Fruit fly (Drosophila melanogaster) whole organism, embryonic: ENCODE data around the gene CG10214.
A peak's percentile ranks its signal among the peaks of the same experiment; 100 is the strongest.

ENCODE experiments used
- Atf6 ChIP-seq: fragments of 200-800 bp; sonication (Bioruptor generic); IDR thresholded peaks from 2 replicates; pipeline ENCODE4 v1.3.6; 2022; ENCODE audit warnings: missing biosample characterization, missing genetic modification characterization
- CG10147 ChIP-seq: fragments of 200-800 bp; sonication (Bioruptor generic); optimal IDR thresholded peaks from 2 replicates; lab custom pipeline; 2019; ENCODE audit warnings: missing biosample characterization, mild to moderate bottlenecking, missing genetic modification characterization, moderate library complexity
- CG11398 ChIP-seq: fragments of 200-800 bp; sonication (Bioruptor generic); optimal IDR thresholded peaks from 2 replicates; lab custom pipeline; 2016; ENCODE audit warnings: missing biosample characterization, missing genetic modification characterization
- CG13287 ChIP-seq: fragments of 200-800 bp; sonication (Bioruptor generic); IDR thresholded peaks from 2 replicates; pipeline ENCODE4 v1.3.6; 2022; ENCODE audit warnings: missing biosample characterization, missing genetic modification characterization; ENCODE audit not compliant: partially characterized antibody
- CG13424 ChIP-seq: fragments of 200-800 bp; sonication (Bioruptor generic); optimal IDR thresholded peaks from 2 replicates; lab custom pipeline; 2019; ENCODE audit warnings: missing biosample characterization, mild to moderate bottlenecking, missing genetic modification characterization, moderate library complexity
- CG15514 ChIP-seq: fragments of 200-800 bp; sonication (Bioruptor generic); optimal IDR thresholded peaks from 3 replicates; lab custom pipeline; 2017; ENCODE audit warnings: missing biosample characterization, missing genetic modification characterization, mild to moderate bottlenecking, moderate library complexity, missing genetic modification reagents
- CG2678 ChIP-seq: fragments of 200-800 bp; sonication (Bioruptor generic); optimal IDR thresholded peaks from 3 replicates; lab custom pipeline; 2019; ENCODE audit warnings: missing biosample characterization, mild to moderate bottlenecking, missing genetic modification characterization, moderate library complexity
- CG31365 ChIP-seq: fragments of 200-800 bp; sonication (Bioruptor generic); optimal IDR thresholded peaks from 2 replicates; lab custom pipeline; 2018; ENCODE audit warnings: missing biosample characterization, mild to moderate bottlenecking, missing genetic modification characterization
- CG31388 ChIP-seq: fragments of 200-800 bp; sonication (Bioruptor generic); optimal IDR thresholded peaks from 2 replicates; lab custom pipeline; 2016; ENCODE audit warnings: missing biosample characterization, missing genetic modification characterization
- CG6683 ChIP-seq: fragments of 200-800 bp; sonication (Bioruptor generic); optimal IDR thresholded peaks from 2 replicates; lab custom pipeline; 2017; ENCODE audit warnings: missing biosample characterization, mild to moderate bottlenecking, missing genetic modification characterization, missing genetic modification reagents
- CG6813 ChIP-seq: fragments of 200-800 bp; sonication (Bioruptor generic); optimal IDR thresholded peaks from 2 replicates; lab custom pipeline; 2017; ENCODE audit warnings: missing biosample characterization, missing genetic modification characterization, mild to moderate bottlenecking, moderate library complexity, missing genetic modification reagents
- CG7271 ChIP-seq: fragments of 200-800 bp; sonication (Bioruptor generic); optimal IDR thresholded peaks from 2 replicates; lab custom pipeline; 2018; ENCODE audit warnings: missing biosample characterization, mild to moderate bottlenecking, missing genetic modification characterization, moderate library complexity
- CG7357 ChIP-seq: fragments of 200-800 bp; sonication (Bioruptor generic); IDR thresholded peaks from 3 replicates; pipeline ENCODE4 v1.3.6; 2022; ENCODE audit warnings: missing biosample characterization, missing genetic modification characterization
- CG7963 ChIP-seq: fragments of 200-800 bp; sonication (Bioruptor generic); IDR thresholded peaks from 3 replicates; pipeline ENCODE4 v1.3.6; 2022; ENCODE audit warnings: missing biosample characterization, missing genetic modification characterization; ENCODE audit not compliant: partially characterized antibody
- CoRest ChIP-seq: fragments of 200-800 bp; sonication (Bioruptor generic); optimal IDR thresholded peaks from 3 replicates; lab custom pipeline; 2018; ENCODE audit warnings: missing biosample characterization, mild to moderate bottlenecking, missing genetic modification characterization, moderate library complexity
- Dfd ChIP-seq, 2 experiments: fragments of >200 bp; optimal IDR thresholded peaks; 2 replicates each; lab custom pipeline; 2017; ENCODE audit warnings: missing biosample characterization in 2 of 2, missing genetic modification characterization in 2 of 2
- Dref ChIP-seq: fragments of 200-800 bp; sonication (Bioruptor generic); IDR thresholded peaks from 2 replicates; pipeline ENCODE4 v1.3.6; 2022; ENCODE audit warnings: missing biosample characterization, missing genetic modification characterization
- Drgx ChIP-seq: fragments of 200-800 bp; sonication (Bioruptor generic); IDR thresholded peaks from 2 replicates; pipeline ENCODE4 v1.3.6; 2022; ENCODE audit warnings: missing biosample characterization, missing genetic modification characterization
- E2f2 ChIP-seq: fragments of 200-800 bp; sonication (Bioruptor generic); IDR thresholded peaks from 2 replicates; pipeline ENCODE4 v1.3.6; 2022; ENCODE audit warnings: missing biosample characterization, missing genetic modification characterization
- HHEX ChIP-seq: fragments of 200-800 bp; sonication (Bioruptor generic); optimal IDR thresholded peaks from 3 replicates; lab custom pipeline; 2017; ENCODE audit warnings: missing biosample characterization, mild to moderate bottlenecking, missing genetic modification characterization, missing genetic modification reagents
- Neu2 ChIP-seq: fragments of 200-800 bp; sonication (Bioruptor generic); optimal IDR thresholded peaks from 3 replicates; lab custom pipeline; 2016; ENCODE audit warnings: missing biosample characterization, missing genetic modification characterization, borderline replicate concordance
- Opbp ChIP-seq: fragments of 200-800 bp; sonication (Bioruptor generic); IDR thresholded peaks from 3 replicates; pipeline ENCODE4 v1.3.6; 2022; ENCODE audit warnings: missing biosample characterization, missing genetic modification characterization; ENCODE audit not compliant: partially characterized antibody
- Rfx ChIP-seq: fragments of 200-800 bp; sonication (Bioruptor generic); IDR thresholded peaks from 2 replicates; pipeline ENCODE4 v1.3.6; 2022; ENCODE audit warnings: missing biosample characterization, missing genetic modification characterization
- Sry-δ ChIP-seq: fragments of 200-800 bp; sonication (Bioruptor generic); optimal IDR thresholded peaks from 2 replicates; lab custom pipeline; 2016; ENCODE audit warnings: missing biosample characterization, missing genetic modification characterization
- Ssrp ChIP-seq: fragments of 200-800 bp; sonication (Bioruptor generic); optimal IDR thresholded peaks from 2 replicates; lab custom pipeline; 2018; ENCODE audit warnings: missing biosample characterization, mild to moderate bottlenecking, missing genetic modification characterization, moderate library complexity
- Xbp1 ChIP-seq: fragments of 200-800 bp; sonication (Bioruptor generic); optimal IDR thresholded peaks from 3 replicates; lab custom pipeline; 2016; ENCODE audit warnings: missing biosample characterization, mild to moderate bottlenecking, missing genetic modification characterization
- ase ChIP-seq: fragments of 200-800 bp; sonication (Bioruptor generic); IDR thresholded peaks from 3 replicates; pipeline ENCODE4 v1.3.6; 2022; ENCODE audit warnings: missing biosample characterization, missing genetic modification characterization
- ash1 ChIP-seq: fragments of 200-800 bp; sonication (Bioruptor generic); optimal IDR thresholded peaks from 2 replicates; lab custom pipeline; 2018; ENCODE audit warnings: missing biosample characterization, mild to moderate bottlenecking, missing genetic modification characterization
- ato ChIP-seq: fragments of 200-800 bp; sonication (Bioruptor generic); IDR thresholded peaks from 2 replicates; pipeline ENCODE4 v1.3.6; 2022; ENCODE audit warnings: missing biosample characterization, missing genetic modification characterization; ENCODE audit not compliant: partially characterized antibody
- bowl ChIP-seq: fragments of 200-800 bp; sonication (Bioruptor generic); IDR thresholded peaks from 2 replicates; pipeline ENCODE4 v1.3.6; 2022; ENCODE audit warnings: missing biosample characterization, missing genetic modification characterization
- caup ChIP-seq: fragments of 200-800 bp; sonication (Bioruptor generic); optimal IDR thresholded peaks from 3 replicates; lab custom pipeline; 2017; ENCODE audit warnings: missing biosample characterization, mild to moderate bottlenecking, missing genetic modification characterization, moderate library complexity; ENCODE audit not compliant: severe bottlenecking
- cg ChIP-seq: fragments of 200-800 bp; sonication (Bioruptor generic); optimal IDR thresholded peaks from 3 replicates; lab custom pipeline; 2019; ENCODE audit warnings: missing biosample characterization, mild to moderate bottlenecking, missing genetic modification characterization, moderate library complexity
- danr ChIP-seq: fragments of 200-800 bp; sonication (Bioruptor generic); IDR thresholded peaks from 2 replicates; pipeline ENCODE4 v1.3.6; 2022; ENCODE audit warnings: missing biosample characterization, missing genetic modification characterization
- fu2 ChIP-seq: fragments of 200-800 bp; sonication (Bioruptor generic); optimal IDR thresholded peaks from 2 replicates; lab custom pipeline; 2016; ENCODE audit warnings: missing biosample characterization, missing genetic modification characterization
- h ChIP-seq: fragments of >200 bp; optimal IDR thresholded peaks from 2 replicates; lab custom pipeline; 2017
- hkb ChIP-seq, 2 experiments: fragments of 200-800 bp in 1 of 2; fragments of >200 bp in 1 of 2; sonication (Bioruptor generic) in 1 of 2; IDR thresholded peaks in 1 of 2; optimal IDR thresholded peaks in 1 of 2; 2 replicates each; pipeline versions ENCODE4 v1.3.6 to Lab custom; 2017 to 2022; ENCODE audit warnings: missing biosample characterization in 1 of 2, missing genetic modification characterization in 1 of 2
- hth ChIP-seq: fragments of >200 bp; optimal IDR thresholded peaks from 2 replicates; lab custom pipeline; 2017; ENCODE audit warnings: inconsistent platforms
- nau ChIP-seq: fragments of 200-800 bp; sonication (Bioruptor generic); optimal IDR thresholded peaks from 3 replicates; lab custom pipeline; 2017; ENCODE audit warnings: missing biosample characterization, mild to moderate bottlenecking, missing genetic modification characterization, missing genetic modification reagents
- pho ChIP-seq: fragments of 200-800 bp; sonication (Bioruptor generic); optimal IDR thresholded peaks from 2 replicates; lab custom pipeline; 2016; ENCODE audit warnings: missing biosample characterization, missing genetic modification characterization
- pros ChIP-seq: fragments of 200-800 bp; sonication (Bioruptor generic); optimal IDR thresholded peaks from 3 replicates; lab custom pipeline; 2019; ENCODE audit warnings: missing biosample characterization, mild to moderate bottlenecking, missing genetic modification characterization, moderate library complexity
- pum ChIP-seq: fragments of 200-800 bp; sonication (Bioruptor generic); optimal IDR thresholded peaks from 2 replicates; lab custom pipeline; 2016; ENCODE audit warnings: missing biosample characterization, missing genetic modification characterization
- salm ChIP-seq: fragments of 200-800 bp; sonication (Bioruptor generic); optimal IDR thresholded peaks from 2 replicates; lab custom pipeline; 2018; ENCODE audit warnings: missing biosample characterization, mild to moderate bottlenecking, missing genetic modification characterization
- sens ChIP-seq: fragments of 200-800 bp; sonication (Bioruptor generic); peaks from one replicate; lab custom pipeline; 2016; ENCODE audit warnings: missing biosample characterization, missing genetic modification characterization
- seq ChIP-seq: fragments of 200-800 bp; sonication (Bioruptor generic); IDR thresholded peaks from 2 replicates; pipeline ENCODE4 v1.3.6; 2022; ENCODE audit warnings: missing biosample characterization, missing genetic modification characterization
- sisA ChIP-seq: fragments of 200-800 bp; sonication (Bioruptor generic); IDR thresholded peaks from 2 replicates; pipeline ENCODE4 v1.3.6; 2022; ENCODE audit warnings: missing biosample characterization, missing genetic modification characterization
- tna ChIP-seq: fragments of 200-800 bp; sonication (Bioruptor generic); IDR thresholded peaks from 2 replicates; pipeline ENCODE4 v1.3.6; 2022; ENCODE audit warnings: missing biosample characterization, missing genetic modification characterization; ENCODE audit not compliant: partially characterized antibody
- trh ChIP-seq: fragments of 200-800 bp; sonication (Bioruptor generic); optimal IDR thresholded peaks from 2 replicates; lab custom pipeline; 2016; ENCODE audit warnings: missing biosample characterization, missing genetic modification characterization
- wor ChIP-seq: fragments of 200-800 bp; sonication (Bioruptor generic); IDR thresholded peaks from 2 replicates; pipeline ENCODE4 v1.3.6; 2022; ENCODE audit warnings: missing biosample characterization, missing genetic modification characterization
- z ChIP-seq: fragments of 200-800 bp; sonication (Bioruptor generic); IDR thresholded peaks from 3 replicates; pipeline ENCODE4 v1.3.6; 2022; ENCODE audit warnings: missing biosample characterization, missing genetic modification characterization

The CG10214 gene

DNA sequence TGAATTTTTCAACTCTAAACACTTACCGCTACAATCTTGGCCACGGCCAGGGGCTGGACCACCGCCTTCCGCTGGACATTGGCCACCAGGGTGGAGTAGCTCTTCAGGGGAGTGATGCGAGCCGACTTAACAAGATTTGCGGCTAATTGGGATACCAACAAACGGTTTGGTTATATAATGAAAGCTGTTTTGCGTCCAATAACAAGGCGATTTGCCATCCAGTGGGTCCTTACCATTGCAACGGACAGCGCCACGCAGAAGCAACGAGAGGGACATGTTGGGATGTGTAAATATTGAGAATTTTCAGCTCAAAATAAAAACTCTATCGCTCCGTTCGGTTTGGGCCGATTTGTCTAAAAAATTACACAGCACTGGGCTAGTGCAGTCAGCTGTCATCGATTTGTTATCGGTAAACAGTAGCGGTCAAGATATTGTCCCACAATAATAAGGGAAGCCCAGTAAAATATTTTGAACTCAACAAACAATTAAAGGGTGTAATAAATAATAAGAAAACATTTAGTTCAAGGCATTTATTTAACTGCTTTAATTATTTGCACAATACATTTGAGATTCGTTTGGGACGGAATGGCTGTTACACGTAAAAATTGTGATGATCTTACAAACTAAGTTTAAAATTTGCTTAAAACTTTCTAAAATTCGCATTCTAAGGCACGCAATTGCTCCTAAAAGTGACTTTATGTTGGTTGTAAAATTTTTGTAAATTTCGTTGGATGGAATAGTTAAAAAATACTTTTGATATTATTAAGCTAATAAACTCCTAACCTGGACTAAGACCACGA lies 6.9 kb downstream of the CG10214 start, which contains the start of gene SdhD (continued):
- TF ChIP-seq CG6813 (GFP tag; lab: Kevin White, UChicago): no peak
- no peak for TF ChIP-seq salm
- TF ChIP-seq CG2678 (tag; lab: Kevin White, UChicago): peak; percentile 28
- no peak for TF ChIP-seq CG31388 (GFP tag; lab: Kevin White, UChicago)
- TF ChIP-seq danr (GFP tag; lab: Robert Waterston, UW): no peak
- no peak for TF ChIP-seq Dfd (GFP tag; optimal IDR thresholded peaks at IDR 0.05; lab: Kevin White, UChicago)
- no peak for TF ChIP-seq z (GFP tag; lab: Robert Waterston, UW)
- TF ChIP-seq Drgx (GFP tag; lab: Robert Waterston, UW): no peak
- peak; percentile 35; the same call in 1 of the 2 replicates for TF ChIP-seq Rfx (GFP tag; lab: Robert Waterston, UW)
- no peak for TF ChIP-seq h (lab: Kevin White, UChicago)
- TF ChIP-seq Opbp (GFP tag; lab: Robert Waterston, UW): peak; percentile 58; the same call in 2 of the 3 replicates
- peak; percentile 16; the same call in 1 of the 2 replicates for TF ChIP-seq Atf6 (GFP tag; lab: Robert Waterston, UW)
- no peak for TF ChIP-seq pros
- TF ChIP-seq CG13424 (tag; lab: Kevin White, UChicago): no peak
- TF ChIP-seq ash1: no peak
- TF ChIP-seq hkb (optimal IDR thresholded peaks at IDR 0.05; lab: Kevin White, UChicago): no peak
- TF ChIP-seq hkb (GFP tag; IDR thresholded peaks at IDR 0.05; lab: Robert Waterston, UW): no peak
- no peak for TF ChIP-seq fu2 (GFP tag; lab: Kevin White, UChicago)
- TF ChIP-seq CG7357 (GFP tag; lab: Robert Waterston, UW): no peak
- TF ChIP-seq CG31365 (tag; lab: Kevin White, UChicago): no peak
- TF ChIP-seq sisA (GFP tag; lab: Robert Waterston, UW): no peak
- TF ChIP-seq wor (GFP tag; lab: Robert Waterston, UW): no peak
- TF ChIP-seq Xbp1 (GFP tag; lab: Kevin White, UChicago): peak; percentile 32
- no peak for TF ChIP-seq CG7271 (tag; lab: Kevin White, UChicago)
- no peak for TF ChIP-seq cg (GFP tag; lab: Kevin White, UChicago)
- no peak for TF ChIP-seq CG11398 (GFP tag; lab: Kevin White, UChicago)
- no peak for TF ChIP-seq bowl (GFP tag; lab: Robert Waterston, UW)
- no peak for TF ChIP-seq ase (GFP tag; lab: Robert Waterston, UW)
- TF ChIP-seq ato: peak; percentile 71; the same call in 1 of the 2 replicates
- TF ChIP-seq sens (GFP tag; lab: Kevin White, UChicago): peak; percentile 86
- TF ChIP-seq nau (GFP tag; lab: Kevin White, UChicago): no peak
- TF ChIP-seq seq (GFP tag; lab: Robert Waterston, UW): no peak
- peak; percentile 30; the same call in 1 of the 2 replicates for TF ChIP-seq E2f2 (GFP tag; lab: Robert Waterston, UW)
- 0 out of 3 replicates have a peak, but pooled peaks have one; percentile 54 for TF ChIP-seq CG7963 (GFP tag; lab: Robert Waterston, UW)
- TF ChIP-seq pum (GFP tag; lab: Kevin White, UChicago): no peak
- no peak for TF ChIP-seq CG6683
- TF ChIP-seq CoRest (tag; lab: Kevin White, UChicago): no peak
- TF ChIP-seq trh (GFP tag; lab: Kevin White, UChicago): no peak
- TF ChIP-seq CG13287 (GFP tag; lab: Robert Waterston, UW): peak; percentile 72
- no peak for TF ChIP-seq Ssrp
- no peak for TF ChIP-seq caup (GFP tag; lab: Kevin White, UChicago)
- TF ChIP-seq hth (lab: Kevin White, UChicago): no peak
- no peak for TF ChIP-seq HHEX (GFP tag; lab: Kevin White, UChicago)
- peak; percentile 56 for TF ChIP-seq CG15514
- no peak for TF ChIP-seq pho (GFP tag; lab: Kevin White, UChicago)
- no peak for TF ChIP-seq CG10147 (GFP tag; lab: Kevin White, UChicago)
- peak; percentile 48 for TF ChIP-seq Sry-δ (GFP tag; lab: Kevin White, UChicago)
- TF ChIP-seq tna: peak; percentile 49
- peak; percentile 66 for TF ChIP-seq Neu2 (GFP tag; lab: Kevin White, UChicago)
- peak; percentile 80 for TF ChIP-seq Dref (GFP tag; lab: Robert Waterston, UW)
